Worm (Caenorhabditis elegans) whole organism, L3 larva: ENCODE measurements around the gene R03E9.2.

Source experiments
- egl-27 ChIP-seq: sonication (generic microtip); optimal IDR thresholded peaks from 4 replicates; lab custom pipeline; 2017; ENCODE audit warnings: missing biosample characterization, missing genetic modification reagents, missing genetic modification characterization
- elt-1 ChIP-seq: fragments of 150-350 bp; optimal IDR thresholded peaks from 2 replicates; lab custom pipeline; 2014; ENCODE audit warnings: missing biosample characterization, missing genetic modification characterization
- fkh-10 ChIP-seq: sonication (generic microtip); optimal IDR thresholded peaks from 2 replicates; lab custom pipeline; 2017; ENCODE audit warnings: missing biosample characterization, missing genetic modification reagents, missing genetic modification characterization
- fkh-2 ChIP-seq: fragments of 150-350 bp; optimal IDR thresholded peaks from 2 replicates; lab custom pipeline; 2014; ENCODE audit warnings: missing biosample characterization, missing genetic modification reagents, missing genetic modification characterization
- nhr-11 ChIP-seq: fragments of 150-350 bp; optimal IDR thresholded peaks from 2 replicates; lab custom pipeline; 2014; ENCODE audit warnings: missing biosample characterization, missing genetic modification characterization
- nhr-237 ChIP-seq: fragments of 150-350 bp; optimal IDR thresholded peaks from 2 replicates; lab custom pipeline; 2014; ENCODE audit warnings: missing biosample characterization, missing genetic modification characterization
- pha-4 ChIP-seq: fragments of 150-350 bp; optimal IDR thresholded peaks from 2 replicates; lab custom pipeline; 2014; ENCODE audit warnings: missing biosample characterization, missing genetic modification reagents, missing genetic modification characterization
- unc-62 ChIP-seq: fragments of 150-350 bp; sonication (generic microtip); optimal IDR thresholded peaks from 4 replicates; lab custom pipeline; 2014; ENCODE audit warnings: missing biosample characterization, missing genetic modification reagents, missing genetic modification characterization

ce11 chrX:6743853-6744346 lies 10.8 kb upstream of the R03E9.2 start:
- TF ChIP-seq fkh-2 (no peak), pha-4 (tag; lab: Kevin White, UChicago) (peak; percentile 94), elt-1 (peak; percentile 98), fkh-10 (GFP tag; lab: Kevin White, UChicago) (no peak), nhr-11 (tag; lab: Kevin White, UChicago) (peak; percentile 68), egl-27 (tag; lab: Kevin White, UChicago) (peak; percentile 91), unc-62 (GFP tag; lab: Kevin White, UChicago) (peak; percentile 80), nhr-237 (tag; lab: Kevin White, UChicago) (no peak)
